Fruit fly (Drosophila melanogaster): ENCODE results near the gene CG43815.

- TF ChIP-seq psq (optimal IDR thresholded peaks at IDR 0.05) (no peak), ttk (optimal IDR thresholded peaks at IDR 0.05) (no peak), h (optimal IDR thresholded peaks at IDR 0.05) (no peak), Myc (optimal IDR thresholded peaks at IDR 0.05) (no peak), insv (optimal IDR thresholded peaks at IDR 0.05) (no peak), Sin3A (optimal IDR thresholded peaks at IDR 0.05) (no peak)
These were observed 2.7 kb upstream of the CG43815 start for dm6 chr2L:3573172-3573755.
